Worm (Caenorhabditis elegans): ENCODE data around the gene pqn-13.

DNA sequence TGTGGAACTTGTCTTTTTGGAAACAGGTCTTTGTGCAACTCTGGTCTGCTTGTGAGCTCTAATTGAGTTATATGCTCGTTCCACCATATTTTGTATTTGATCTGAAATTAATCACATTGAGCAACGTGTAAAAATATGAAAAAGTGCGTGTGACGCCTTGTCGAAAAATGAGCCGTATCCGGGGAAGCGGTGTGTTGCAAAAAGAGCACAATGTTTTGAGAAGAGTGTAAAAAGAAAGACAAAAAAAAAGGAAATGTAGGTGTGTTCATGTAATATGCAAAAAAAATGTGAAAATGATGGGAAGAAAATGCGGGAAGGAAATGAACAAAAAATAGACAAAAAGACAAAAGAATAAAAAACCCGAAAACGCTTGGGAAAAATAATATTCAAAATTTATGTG, 45.1 kb downstream of the pqn-13 start, which contains the start of gene acy-4:
- no peak for TF ChIP-seq lin-35 (GFP tag; optimal IDR thresholded peaks at IDR 0.05)
- no peak for TF ChIP-seq snpc-4 (tag; optimal IDR thresholded peaks at IDR 0.05)
- TF ChIP-seq lin-39 (tag; optimal IDR thresholded peaks at IDR 0.05): no peak
- TF ChIP-seq alr-1 (tag; optimal IDR thresholded peaks at IDR 0.05; ENCODE audit: borderline replicate concordance): no peak
- no peak for TF ChIP-seq nhr-85 (tag)
- no peak for TF ChIP-seq lin-15B (tag; optimal IDR thresholded peaks at IDR 0.05)
- no peak for TF ChIP-seq ceh-82 (tag; optimal IDR thresholded peaks at IDR 0.05)
- TF ChIP-seq xbp-1 (tag; optimal IDR thresholded peaks at IDR 0.05): no peak
- TF ChIP-seq fos-1 (tag; optimal IDR thresholded peaks at IDR 0.05): no peak
- no peak for TF ChIP-seq nhr-28 (tag; optimal IDR thresholded peaks at IDR 0.05)
- no peak for TF ChIP-seq unc-86 (tag; optimal IDR thresholded peaks at IDR 0.05)
- TF ChIP-seq jun-1 (tag; optimal IDR thresholded peaks at IDR 0.05): no peak
- no peak for TF ChIP-seq zag-1 (tag; optimal IDR thresholded peaks at IDR 0.05)
- no peak for TF ChIP-seq C16A3.4 (tag; optimal IDR thresholded peaks at IDR 0.05)

Measured in whole organism, L1 larva.